Fruit fly (Drosophila melanogaster) S2 (cell line): ENCODE data around the gene Spn28Db.

Experiments used
- CG8478 ChIP-seq: fragments of >200 bp; optimal IDR thresholded peaks from 2 replicates; lab custom pipeline; 2018
- CTCF ChIP-seq, 2 experiments: fragments of >200 bp; optimal IDR thresholded peaks; 2 replicates each; lab custom pipeline; 2018

DNA sequence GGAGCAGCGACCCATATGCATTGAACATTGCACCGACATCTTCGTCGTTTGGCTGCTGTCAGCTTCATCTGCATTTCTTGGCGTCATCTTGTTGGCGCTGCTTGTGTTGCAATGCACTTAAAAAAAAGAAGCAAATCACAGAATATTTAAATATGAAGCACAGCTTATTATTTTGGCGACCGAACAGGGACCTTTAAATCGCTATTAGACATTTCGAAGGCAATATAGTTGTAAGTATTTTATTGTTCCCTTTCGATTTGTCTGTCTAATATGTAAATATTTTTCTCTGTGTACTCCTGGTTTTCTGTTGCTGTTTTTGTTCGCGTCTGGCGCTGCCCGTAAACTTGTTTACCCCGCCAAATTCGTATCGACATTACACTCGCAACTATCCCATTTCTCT, 9.4 kb upstream of the Spn28Db start:
- TF ChIP-seq CG8478 (lab: Kevin White, UChicago) (no peak), CTCF (optimal IDR thresholded peaks at IDR 0.05; lab: Kevin White, UChicago) (no peak)
